Worm (Caenorhabditis elegans): Measurements from ENCODE around the gene pcdr-1.
A peak's percentile ranks its signal among the peaks of the same experiment; 100 is the strongest.

pcdr-1 gene

DNA sequence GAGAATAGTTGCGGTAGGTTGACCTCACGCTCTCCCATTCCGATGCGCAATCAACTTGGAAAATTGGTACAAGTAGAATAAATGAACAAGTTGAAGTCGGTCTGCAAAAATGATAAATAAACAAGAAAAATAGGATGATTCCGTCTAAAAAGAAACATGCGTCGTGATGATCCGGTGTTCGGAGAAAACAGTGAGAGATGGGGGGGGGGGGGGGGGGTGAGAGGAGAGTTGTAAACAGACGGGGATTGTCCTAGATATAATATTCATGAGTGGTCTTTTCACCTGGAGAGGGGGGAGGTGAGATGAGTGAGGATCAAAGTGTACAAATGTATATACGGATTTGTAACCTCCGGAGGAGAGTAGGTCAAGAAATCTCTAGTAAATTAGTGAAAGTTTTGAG is 9.1 kb downstream of the pcdr-1 start, which contains the start of gene F59D12.2:
Gene F59D12.2, minus strand, starts transcription at position 101 of the 400 bp plus-strand sequence.
- TF ChIP-seq hlh-6 (tag; optimal IDR thresholded peaks at IDR 0.05): no peak
- no peak for TF ChIP-seq odd-2 (tag; optimal IDR thresholded peaks at IDR 0.05)
- TF ChIP-seq ama-1 (optimal IDR thresholded peaks at IDR 0.05): no peak
- no peak for TF ChIP-seq elt-2 (tag; optimal IDR thresholded peaks at IDR 0.05)
- TF ChIP-seq eyg-1 (tag; optimal IDR thresholded peaks at IDR 0.05): no peak
- no peak for TF ChIP-seq pros-1 (tag; optimal IDR thresholded peaks at IDR 0.05)

- TF ChIP-seq ceh-22 (tag; optimal IDR thresholded peaks at IDR 0.05) (no peak), mec-3 (tag; optimal IDR thresholded peaks at IDR 0.05; ENCODE audit: borderline replicate concordance) (no peak), tbx-2 (tag; optimal IDR thresholded peaks at IDR 0.05) (no peak), dmd-4 (tag; optimal IDR thresholded peaks at IDR 0.05; ENCODE audit: borderline replicate concordance) (no peak), K09A11.1 (tag; optimal IDR thresholded peaks at IDR 0.05; ENCODE audit: insufficient read depth) (no peak)
Measured at ce11 chrX:15681393-15681792, 14.8 kb downstream of the pcdr-1 start, which contains the start of gene gpn-1. TSS of gene gpn-1 (plus strand) at chrX:15681693.

DNA sequence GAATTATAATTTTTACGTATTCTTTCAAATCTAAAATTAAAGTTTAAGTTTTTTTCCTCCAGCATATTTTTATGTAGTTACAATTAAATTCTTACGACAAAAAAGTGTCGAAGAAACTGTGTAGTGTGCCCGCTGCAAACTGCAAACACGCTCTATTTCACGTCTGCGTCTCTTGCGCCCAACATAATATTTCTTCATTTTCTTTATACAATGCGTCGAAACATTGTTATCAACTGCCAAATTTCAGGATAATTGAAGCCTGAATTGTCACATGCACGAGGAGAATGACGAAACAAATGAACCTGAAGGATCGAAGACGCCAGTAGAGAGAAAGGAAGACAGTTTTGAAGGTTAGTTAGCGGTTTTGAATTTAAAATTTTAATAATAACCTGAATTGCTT is 22.7 kb downstream of the pcdr-1 start, which contains the start of gene C03H12.1:
Gene C03H12.1, plus strand, starts transcription at position 206 of the 400 bp plus-strand sequence.
- no peak for TF ChIP-seq pha-2 (tag; optimal IDR thresholded peaks at IDR 0.05)
- TF ChIP-seq ama-1 (optimal IDR thresholded peaks at IDR 0.05): no peak
- TF ChIP-seq tbx-2 (tag; optimal IDR thresholded peaks at IDR 0.05): no peak
- TF ChIP-seq ets-4 (tag; optimal IDR thresholded peaks at IDR 0.05): no peak
- peak; percentile 12 for TF ChIP-seq elt-2 (tag; optimal IDR thresholded peaks at IDR 0.05)
- TF ChIP-seq gmeb-2 (tag; optimal IDR thresholded peaks at IDR 0.05): no peak
- TF ChIP-seq dve-1 (tag; optimal IDR thresholded peaks at IDR 0.05): no peak

ce11 chrX:15693466-15693865 is 26.9 kb downstream of the pcdr-1 start:
- TF ChIP-seq madf-2 (tag; optimal IDR thresholded peaks at IDR 0.05): no peak
- no peak for TF ChIP-seq tbx-2 (tag; optimal IDR thresholded peaks at IDR 0.05)
- no peak for TF ChIP-seq tbx-7 (tag; optimal IDR thresholded peaks at IDR 0.05)
- TF ChIP-seq ceh-9 (tag; optimal IDR thresholded peaks at IDR 0.05): no peak
- no peak for TF ChIP-seq lin-11 (tag; optimal IDR thresholded peaks at IDR 0.05)
- no peak for TF ChIP-seq dve-1 (tag; optimal IDR thresholded peaks at IDR 0.05)

DNA sequence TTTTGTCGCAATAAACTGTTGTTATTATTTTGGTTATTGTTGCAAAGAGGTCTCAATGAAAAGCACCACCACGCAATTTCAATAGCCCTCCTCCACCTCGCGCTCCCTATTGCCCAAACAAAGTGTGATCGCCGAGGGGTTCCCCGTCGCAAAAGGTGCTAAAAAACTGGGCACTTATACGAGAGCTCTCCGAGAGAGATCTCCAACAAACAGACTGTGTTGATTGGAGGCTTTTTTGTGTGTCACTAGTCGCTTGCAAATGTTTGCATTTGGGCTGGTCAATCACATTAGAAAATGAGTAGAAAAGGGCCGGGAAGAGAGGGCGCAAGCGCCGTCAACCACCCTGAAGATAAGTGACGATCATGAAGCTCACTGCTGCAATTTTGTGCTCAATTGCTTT is 29.8 kb downstream of the pcdr-1 start, which contains the start of gene ZK662.2:
Gene ZK662.2, plus strand, starts transcription at position 301 of the 400 bp plus-strand sequence.
- TF ChIP-seq ceh-48 (tag; optimal IDR thresholded peaks at IDR 0.05) (no peak), tbx-7 (tag; optimal IDR thresholded peaks at IDR 0.05) (no peak), tbx-2 (tag; optimal IDR thresholded peaks at IDR 0.05) (peak; percentile 2)

- TF ChIP-seq ets-4 (tag; optimal IDR thresholded peaks at IDR 0.05): no peak
- no peak for TF ChIP-seq hlh-15 (tag; optimal IDR thresholded peaks at IDR 0.05)
- TF ChIP-seq dmd-4 (tag; optimal IDR thresholded peaks at IDR 0.05; ENCODE audit: borderline replicate concordance): no peak
- TF ChIP-seq unc-42 (tag; optimal IDR thresholded peaks at IDR 0.05): no peak
- no peak for TF ChIP-seq ceh-30 (tag; optimal IDR thresholded peaks at IDR 0.05)
- no peak for TF ChIP-seq pax-1 (tag; optimal IDR thresholded peaks at IDR 0.05)
- TF ChIP-seq eyg-1 (tag; optimal IDR thresholded peaks at IDR 0.05): no peak
- TF ChIP-seq syd-9 (tag; optimal IDR thresholded peaks at IDR 0.05): no peak
Measured at ce11 chrX:15700220-15700619, 33.7 kb downstream of the pcdr-1 start.

ce11 chrX:15704579-15705110 is 38.1 kb downstream of the pcdr-1 start:
- no peak for TF ChIP-seq sdc-2 (tag; optimal IDR thresholded peaks at IDR 0.05)
- TF ChIP-seq ama-1 (optimal IDR thresholded peaks at IDR 0.05): no peak
- no peak for TF ChIP-seq ceh-19 (GFP tag; optimal IDR thresholded peaks at IDR 0.05)
- no peak for TF ChIP-seq nhr-232 (tag; optimal IDR thresholded peaks at IDR 0.05)
- TF ChIP-seq pqm-1 (tag; optimal IDR thresholded peaks at IDR 0.05): no peak
- peak; percentile 33 for TF ChIP-seq hlh-30 (tag; optimal IDR thresholded peaks at IDR 0.05; ENCODE audit: insufficient read depth)
- TF ChIP-seq zip-5 (tag; optimal IDR thresholded peaks at IDR 0.05): no peak
- TF ChIP-seq syd-9 (tag; optimal IDR thresholded peaks at IDR 0.05): no peak
- TF ChIP-seq elt-2 (tag; optimal IDR thresholded peaks at IDR 0.05): peak; percentile 66
- TF ChIP-seq gmeb-2 (tag; optimal IDR thresholded peaks at IDR 0.05): no peak
- TF ChIP-seq hlh-6 (tag; optimal IDR thresholded peaks at IDR 0.05): no peak
- TF ChIP-seq ttx-3 (tag; optimal IDR thresholded peaks at IDR 0.05): no peak
- no peak for TF ChIP-seq pha-2 (tag; optimal IDR thresholded peaks at IDR 0.05)
